Worm (Caenorhabditis elegans) whole organism, young adult: ENCODE results near the gene F12A10.9.
A peak's percentile ranks its signal among the peaks of the same experiment; 100 is the strongest.

Source experiments
- B0019.2 ChIP-seq: fragments of 200-800 bp; sonication (Bioruptor generic); conservative IDR thresholded peaks from 2 replicates; pipeline ENCODE4 v1.3.6; 2022; ENCODE audit warnings: missing genetic modification reagents, missing genetic modification characterization, missing compliant biosample characterization
- B0035.1 ChIP-seq: sonication (generic microtip); optimal IDR thresholded peaks from 2 replicates; lab custom pipeline; 2016; ENCODE audit warnings: missing genetic modification characterization, mild to moderate bottlenecking, missing compliant biosample characterization, missing genotype, missing genetic modification reagents
- B0261.1 ChIP-seq: sonication (generic microtip); optimal IDR thresholded peaks from 2 replicates; lab custom pipeline; 2016; ENCODE audit warnings: mild to moderate bottlenecking, missing genetic modification characterization, moderate library complexity, missing compliant biosample characterization
- D2030.7 ChIP-seq: fragments of 200-800 bp; sonication (Bioruptor generic); IDR thresholded peaks from 2 replicates; pipeline ENCODE4 v1.3.6; 2022; ENCODE audit warnings: missing genetic modification reagents, missing genetic modification characterization, missing compliant biosample characterization
- F10E7.11 ChIP-seq: sonication (generic microtip); optimal IDR thresholded peaks from 2 replicates; lab custom pipeline; 2017; ENCODE audit warnings: mild to moderate bottlenecking, missing genetic modification characterization, moderate library complexity, missing compliant biosample characterization
- F39B2.1 ChIP-seq: fragments of 200-800 bp; sonication (Bioruptor generic); IDR thresholded peaks from 2 replicates; pipeline ENCODE4 v1.3.6; 2022; ENCODE audit warnings: missing genetic modification reagents, missing genetic modification characterization, missing compliant biosample characterization
- F49E8.2 ChIP-seq: sonication (generic microtip); optimal IDR thresholded peaks from 3 replicates; lab custom pipeline; 2017; ENCODE audit warnings: missing genetic modification characterization, mild to moderate bottlenecking, missing compliant biosample characterization, antibody characterized with exemption, moderate library complexity; ENCODE audit not compliant: insufficient read depth
- F55B11.4 ChIP-seq: sonication (generic microtip); optimal IDR thresholded peaks from 2 replicates; lab custom pipeline; 2016; ENCODE audit warnings: missing compliant biosample characterization, missing genetic modification characterization, borderline replicate concordance; ENCODE audit not compliant: insufficient read depth
- F57A8.1 ChIP-seq: fragments of 200-800 bp; sonication (Bioruptor generic); optimal IDR thresholded peaks from 2 replicates; lab custom pipeline; 2018; ENCODE audit warnings: mild to moderate bottlenecking, missing genetic modification characterization, moderate library complexity, missing compliant biosample characterization
- F57C9.4 ChIP-seq: sonication (generic microtip); optimal IDR thresholded peaks from 2 replicates; lab custom pipeline; 2017; ENCODE audit warnings: mild to moderate bottlenecking, missing genetic modification characterization, missing compliant biosample characterization
- K11D2.4 ChIP-seq: fragments of 200-800 bp; sonication (Bioruptor generic); IDR thresholded peaks from 2 replicates; pipeline ENCODE4 v1.3.6; 2022; ENCODE audit warnings: missing genetic modification reagents, missing genetic modification characterization, missing compliant biosample characterization
- K12H6.12 ChIP-seq: fragments of 200-800 bp; sonication (Bioruptor generic); optimal IDR thresholded peaks from 2 replicates; lab custom pipeline; 2018; ENCODE audit warnings: mild to moderate bottlenecking, missing genetic modification characterization, missing compliant biosample characterization
- T07F8.4 ChIP-seq: sonication (generic microtip); optimal IDR thresholded peaks from 2 replicates; lab custom pipeline; 2016; ENCODE audit warnings: mild to moderate bottlenecking, missing genetic modification characterization, moderate library complexity, missing compliant biosample characterization
- Y56A3A.18 ChIP-seq: fragments of 200-800 bp; sonication (Bioruptor generic); IDR thresholded peaks from 2 replicates; pipeline ENCODE4 v1.3.6; 2022; ENCODE audit warnings: missing genetic modification reagents, missing genetic modification characterization, missing compliant biosample characterization
- Y67H2A.10 ChIP-seq: fragments of 200-800 bp; sonication (Bioruptor generic); conservative IDR thresholded peaks from 2 replicates; pipeline ENCODE4 v1.3.6; 2022; ENCODE audit warnings: missing genetic modification reagents, missing genetic modification characterization, missing compliant biosample characterization
- ZK185.1 ChIP-seq: sonication (generic microtip); optimal IDR thresholded peaks from 2 replicates; lab custom pipeline; 2016; ENCODE audit warnings: mild to moderate bottlenecking, missing genetic modification characterization, missing compliant biosample characterization; ENCODE audit not compliant: poor library complexity, severe bottlenecking
- aptf-3 ChIP-seq: fragments of 200-800 bp; sonication (Bioruptor generic); IDR thresholded peaks from 2 replicates; pipeline ENCODE4 v1.3.6; 2022; ENCODE audit warnings: missing genetic modification characterization, missing compliant biosample characterization
- attf-3 ChIP-seq: fragments of 200-800 bp; sonication (Bioruptor generic); conservative IDR thresholded peaks from 2 replicates; pipeline ENCODE4 v1.3.6; 2022; ENCODE audit warnings: missing genetic modification reagents, missing genetic modification characterization, missing compliant biosample characterization
- attf-6 ChIP-seq: fragments of 200-800 bp; sonication (Bioruptor generic); IDR thresholded peaks from 2 replicates; pipeline ENCODE4 v1.3.6; 2022; ENCODE audit warnings: missing genetic modification reagents, missing genetic modification characterization, missing compliant biosample characterization
- bed-2 ChIP-seq: fragments of 200-800 bp; sonication (Bioruptor generic); IDR thresholded peaks from 2 replicates; pipeline ENCODE4 v1.3.6; 2022; ENCODE audit warnings: missing genetic modification reagents, missing genetic modification characterization, missing compliant biosample characterization
- cebp-1 ChIP-seq, 2 experiments: fragments of 200-800 bp in 1 of 2; sonication (Bioruptor generic) in 1 of 2; sonication (generic microtip) in 1 of 2; IDR thresholded peaks in 1 of 2; optimal IDR thresholded peaks in 1 of 2; 2 replicates each; pipeline versions ENCODE4 v1.3.6 to Lab custom; 2017 to 2022; ENCODE audit warnings: missing compliant biosample characterization in 2 of 2, missing genetic modification characterization in 2 of 2, mild to moderate bottlenecking in 1 of 2, missing genetic modification reagents in 1 of 2, moderate library complexity in 1 of 2
- ceh-100 ChIP-seq: fragments of 200-800 bp; sonication (Bioruptor generic); IDR thresholded peaks from 2 replicates; pipeline ENCODE4 v1.3.6; 2022; ENCODE audit warnings: missing genetic modification reagents, missing genetic modification characterization, missing compliant biosample characterization
- ceh-79 ChIP-seq: sonication (generic microtip); optimal IDR thresholded peaks from 2 replicates; lab custom pipeline; 2017; ENCODE audit warnings: mild to moderate bottlenecking, missing genetic modification characterization, missing compliant biosample characterization
- chd-7 ChIP-seq: sonication (generic microtip); optimal IDR thresholded peaks from 2 replicates; lab custom pipeline; 2016; ENCODE audit warnings: mild to moderate bottlenecking, missing genetic modification characterization, moderate library complexity, missing compliant biosample characterization
- die-1 ChIP-seq: sonication (generic microtip); optimal IDR thresholded peaks from 2 replicates; lab custom pipeline; 2016; ENCODE audit warnings: missing genotype, mild to moderate bottlenecking, missing genetic modification characterization, missing compliant biosample characterization
- dpl-1 ChIP-seq: fragments of 150-350 bp; optimal IDR thresholded peaks from 2 replicates; lab custom pipeline; 2014; ENCODE audit warnings: missing biosample characterization, missing genetic modification reagents, missing genetic modification characterization
- egl-44 ChIP-seq: fragments of 200-800 bp; sonication (Bioruptor generic); IDR thresholded peaks from 2 replicates; pipeline ENCODE4 v1.3.6; 2022; ENCODE audit warnings: missing genetic modification reagents, missing genetic modification characterization, missing compliant biosample characterization
- ets-4 ChIP-seq: fragments of 200-800 bp; sonication (Bioruptor generic); optimal IDR thresholded peaks from 2 replicates; lab custom pipeline; 2018; ENCODE audit warnings: mild to moderate bottlenecking, missing genetic modification characterization, missing compliant biosample characterization
- fkh-3 ChIP-seq: sonication (generic microtip); optimal IDR thresholded peaks from 2 replicates; lab custom pipeline; 2016; ENCODE audit warnings: mild to moderate bottlenecking, missing genetic modification characterization, missing compliant biosample characterization
- hmg-20 ChIP-seq: fragments of 200-800 bp; sonication (Bioruptor generic); IDR thresholded peaks from 2 replicates; pipeline ENCODE4 v1.3.6; 2022; ENCODE audit warnings: missing genetic modification reagents, missing genetic modification characterization, missing compliant biosample characterization
- lag-1 ChIP-seq: fragments of 200-800 bp; sonication (Bioruptor generic); IDR thresholded peaks from 2 replicates; pipeline ENCODE4 v1.3.6; 2022; ENCODE audit warnings: missing genetic modification reagents, missing genetic modification characterization, missing compliant biosample characterization
- lin-35 ChIP-seq, 3 experiments: fragments of 150-350 bp in 2 of 3; sonication (generic microtip) in 1 of 3; optimal IDR thresholded peaks; 2 replicates each; lab custom pipeline; 2014 to 2018; ENCODE audit warnings: missing biosample characterization in 3 of 3, missing genetic modification characterization in 3 of 3, missing genetic modification reagents in 3 of 3
- lin-54 ChIP-seq: fragments of 200-800 bp; sonication (Bioruptor generic); optimal IDR thresholded peaks from 2 replicates; lab custom pipeline; 2018; ENCODE audit warnings: mild to moderate bottlenecking, missing genetic modification characterization, missing compliant biosample characterization
- lsl-1 ChIP-seq: fragments of 200-800 bp; sonication (Bioruptor generic); optimal IDR thresholded peaks from 2 replicates; lab custom pipeline; 2018; ENCODE audit warnings: mild to moderate bottlenecking, missing genetic modification characterization, moderate library complexity, missing compliant biosample characterization
- mcd-1 ChIP-seq: fragments of 200-800 bp; sonication (Bioruptor generic); IDR thresholded peaks from 2 replicates; pipeline ENCODE4 v1.3.6; 2022; ENCODE audit warnings: missing genetic modification reagents, missing genetic modification characterization, missing compliant biosample characterization
- mel-28 ChIP-seq: sonication (generic microtip); optimal IDR thresholded peaks from 2 replicates; lab custom pipeline; 2016; ENCODE audit warnings: borderline replicate concordance, mild to moderate bottlenecking, missing genetic modification characterization, missing compliant biosample characterization
- mes-4 ChIP-seq: sonication (generic microtip); optimal IDR thresholded peaks from 2 replicates; lab custom pipeline; 2016; ENCODE audit warnings: missing genotype, missing genetic modification characterization, missing compliant biosample characterization
- nhr-120 ChIP-seq: fragments of 200-800 bp; sonication (Bioruptor generic); IDR thresholded peaks from 2 replicates; pipeline ENCODE4 v1.3.6; 2022; ENCODE audit warnings: missing genetic modification characterization, missing compliant biosample characterization
- nhr-27 ChIP-seq: fragments of 200-800 bp; sonication (Bioruptor generic); optimal IDR thresholded peaks from 2 replicates; lab custom pipeline; 2018; ENCODE audit warnings: mild to moderate bottlenecking, missing genetic modification characterization, moderate library complexity, missing compliant biosample characterization
- rcor-1 ChIP-seq: fragments of 200-800 bp; sonication (Bioruptor generic); IDR thresholded peaks from 2 replicates; pipeline ENCODE4 v1.3.6; 2022; ENCODE audit warnings: missing genetic modification reagents, missing genetic modification characterization, missing compliant biosample characterization
- rpc-1 ChIP-seq, 2 experiments: fragments of 150-350 bp in 1 of 2; sonication (generic microtip) in 1 of 2; optimal IDR thresholded peaks; 2 replicates each; lab custom pipeline; 2014 to 2018; ENCODE audit warnings: missing biosample characterization in 1 of 2, missing genetic modification characterization in 1 of 2, missing genetic modification reagents in 1 of 2, missing genotype in 1 of 2
- sdz-38 ChIP-seq: sonication (generic microtip); optimal IDR thresholded peaks from 2 replicates; lab custom pipeline; 2016; ENCODE audit warnings: missing genotype, missing genetic modification characterization, missing compliant biosample characterization
- snpc-3.4 ChIP-seq: sonication (generic microtip); optimal IDR thresholded peaks from 2 replicates; lab custom pipeline; 2017; ENCODE audit warnings: missing genetic modification characterization, mild to moderate bottlenecking, missing compliant biosample characterization, antibody characterized with exemption, moderate library complexity, missing genotype, missing genetic modification reagents
- tbp1 ChIP-seq: fragments of 200-800 bp; sonication (Bioruptor generic); optimal IDR thresholded peaks from 2 replicates; lab custom pipeline; 2018; ENCODE audit warnings: mild to moderate bottlenecking, missing genetic modification characterization, missing compliant biosample characterization
- unc-130 ChIP-seq: sonication (generic microtip); optimal IDR thresholded peaks from 2 replicates; lab custom pipeline; 2016; ENCODE audit warnings: missing genetic modification reagents, missing genetic modification characterization, missing compliant biosample characterization
- xnd-1 ChIP-seq: sonication (generic microtip); optimal IDR thresholded peaks from 2 replicates; lab custom pipeline; 2016; ENCODE audit warnings: missing genotype, missing genetic modification reagents, missing genetic modification characterization, missing compliant biosample characterization
- ztf-26 ChIP-seq: sonication (generic microtip); optimal IDR thresholded peaks from 2 replicates; lab custom pipeline; 2017; ENCODE audit warnings: missing genetic modification characterization, missing compliant biosample characterization
- ztf-3 ChIP-seq: fragments of 200-800 bp; sonication (Bioruptor generic); optimal IDR thresholded peaks from 2 replicates; lab custom pipeline; 2018; ENCODE audit warnings: mild to moderate bottlenecking, missing genetic modification characterization, missing compliant biosample characterization

F12A10.9 gene

ce11 chrII:5544145-5544515 is 45.6 kb downstream of the F12A10.9 start (continued):
- no peak for TF ChIP-seq T07F8.4 (tag; lab: Kevin White, UChicago)
- TF ChIP-seq aptf-3 (GFP tag; lab: Robert Waterston, UW) = no peak; the same call in 1 of the 2 replicates
- no peak for TF ChIP-seq fkh-3 (tag; lab: Kevin White, UChicago)
- peak; percentile 62; the same call in 1 of the 2 replicates for TF ChIP-seq K11D2.4 (GFP tag; lab: Robert Waterston, UW)
- TF ChIP-seq dpl-1 (GFP tag; lab: Kevin White, UChicago) = no peak
- no peak for TF ChIP-seq F49E8.2
- peak; percentile 61 for TF ChIP-seq mcd-1 (GFP tag; lab: Robert Waterston, UW)
- TF ChIP-seq sdz-38 = no peak
- peak; percentile 49 for TF ChIP-seq attf-3 (GFP tag; lab: Robert Waterston, UW)
- peak; percentile 64 for TF ChIP-seq cebp-1 (GFP tag; IDR thresholded peaks at IDR 0.05; lab: Robert Waterston, UW)
- TF ChIP-seq cebp-1 (tag; optimal IDR thresholded peaks at IDR 0.05; lab: Kevin White, UChicago) = peak; percentile 60
- no peak for TF ChIP-seq xnd-1
- TF ChIP-seq F39B2.1 (GFP tag; lab: Robert Waterston, UW) = no peak
- TF ChIP-seq nhr-27 (tag; lab: Kevin White, UChicago) = no peak
- no peak for TF ChIP-seq F57A8.1 (GFP tag; lab: Kevin White, UChicago)
- TF ChIP-seq lin-35 (GFP tag; optimal IDR thresholded peaks at IDR 0.05; lab: Kevin White, UChicago) = no peak
- TF ChIP-seq attf-6 (GFP tag; lab: Robert Waterston, UW) = peak; percentile 98
- TF ChIP-seq snpc-3.4 (tag; lab: Kevin White, UChicago) = no peak
- no peak for TF ChIP-seq mes-4 (tag; lab: Kevin White, UChicago)
- TF ChIP-seq D2030.7 (GFP tag; lab: Robert Waterston, UW) = no peak
- no peak for TF ChIP-seq ceh-100 (GFP tag; lab: Robert Waterston, UW)
- TF ChIP-seq ceh-79 = no peak
- TF ChIP-seq die-1 = no peak
- TF ChIP-seq lin-54 = peak; percentile 25
- 0 out of 2 replicates have a peak, but pooled peaks have one; percentile 27 for TF ChIP-seq hmg-20 (GFP tag; lab: Robert Waterston, UW)
- TF ChIP-seq ztf-26 (tag; lab: Kevin White, UChicago) = no peak
- TF ChIP-seq B0019.2 (GFP tag; lab: Robert Waterston, UW) = no peak
- TF ChIP-seq rcor-1 (GFP tag; lab: Robert Waterston, UW) = peak; percentile 31; the same call in 1 of the 2 replicates
- no peak for TF ChIP-seq B0261.1 (tag; lab: Kevin White, UChicago)
- TF ChIP-seq lsl-1 = no peak
- no peak; the same call in 1 of the 2 replicates for TF ChIP-seq Y67H2A.10
- TF ChIP-seq egl-44 = peak; percentile 62; the same call in 1 of the 2 replicates
- TF ChIP-seq rpc-1 (optimal IDR thresholded peaks at IDR 0.05; lab: Kevin White, UChicago) = no peak
- no peak for TF ChIP-seq rpc-1 (tag; optimal IDR thresholded peaks at IDR 0.05; lab: Kevin White, UChicago)
- no peak for TF ChIP-seq F10E7.11 (tag; lab: Kevin White, UChicago)
- TF ChIP-seq ZK185.1 (tag; lab: Kevin White, UChicago) = peak; percentile 18
- no peak for TF ChIP-seq mel-28 (tag; lab: Kevin White, UChicago)
- no peak for TF ChIP-seq F57C9.4
- no peak for TF ChIP-seq chd-7 (tag; lab: Kevin White, UChicago)
- TF ChIP-seq tbp1 = peak; percentile 74
- no peak for TF ChIP-seq K12H6.12 (tag; lab: Kevin White, UChicago)
- no peak for TF ChIP-seq Y56A3A.18
- peak; percentile 33 for TF ChIP-seq ets-4
- no peak for TF ChIP-seq unc-130 (GFP tag; lab: Kevin White, UChicago)
- no peak for TF ChIP-seq ztf-3 (GFP tag; lab: Kevin White, UChicago)
- no peak for TF ChIP-seq nhr-120 (GFP tag; lab: Robert Waterston, UW)
- no peak for TF ChIP-seq F55B11.4 (tag; lab: Kevin White, UChicago)
- no peak for TF ChIP-seq B0035.1 (tag; lab: Kevin White, UChicago)
- no peak for TF ChIP-seq lag-1 (GFP tag; lab: Robert Waterston, UW)
- TF ChIP-seq bed-2 = no peak
